Fruit fly (Drosophila melanogaster): ENCODE measurements around the gene kuz.

Gene kuz

dm6 chr2L:13666017-13666667 lies 116.2 kb downstream of the kuz start (continued):
- TF ChIP-seq z (GFP tag; IDR thresholded peaks at IDR 0.05) (peak; percentile 89), CG7556 (GFP tag; optimal IDR thresholded peaks at IDR 0.05) (no peak), sc (optimal IDR thresholded peaks at IDR 0.05) (no peak), sc (GFP tag; optimal IDR thresholded peaks at IDR 0.05) (peak; percentile 17), nerfin-1 (tag; optimal IDR thresholded peaks at IDR 0.05) (peak; percentile 41), CoRest (tag; optimal IDR thresholded peaks at IDR 0.05) (peak; percentile 45), jigr1 (GFP tag; IDR thresholded peaks at IDR 0.05) (no peak), gro (GFP tag; optimal IDR thresholded peaks at IDR 0.05) (no peak), dysf (GFP tag; IDR thresholded peaks at IDR 0.05) (peak; percentile 52; the same call in 2 of the 3 replicates), CHES-1-like (GFP tag; optimal IDR thresholded peaks at IDR 0.05) (no peak), pnt (GFP tag; optimal IDR thresholded peaks at IDR 0.05) (peak; percentile 42), Xbp1 (GFP tag; optimal IDR thresholded peaks at IDR 0.05) (peak; percentile 45), CG8765 (GFP tag; IDR thresholded peaks at IDR 0.05) (no peak), Asciz (GFP tag; optimal IDR thresholded peaks at IDR 0.05) (peak; percentile 34), tio (GFP tag; optimal IDR thresholded peaks at IDR 0.05) (peak; percentile 6), CG31365 (tag; optimal IDR thresholded peaks at IDR 0.05) (no peak), ro (GFP tag; IDR thresholded peaks at IDR 0.05) (no peak), Six4 (GFP tag; optimal IDR thresholded peaks at IDR 0.05) (peak; percentile 15), CG33557 (GFP tag; optimal IDR thresholded peaks at IDR 0.05) (no peak), BEAF-32 (GFP tag; optimal IDR thresholded peaks at IDR 0.05) (no peak), CkIIα-i1 (GFP tag; IDR thresholded peaks at IDR 0.05) (no peak), chif (GFP tag; optimal IDR thresholded peaks at IDR 0.05) (peak in 1 of 2 experiments; percentile 17), gsb-n (tag; optimal IDR thresholded peaks at IDR 0.05) (peak; percentile 44), CG14710 (tag; optimal IDR thresholded peaks at IDR 0.05) (peak; percentile 19), slp2 (GFP tag; optimal IDR thresholded peaks at IDR 0.05) (peak; percentile 43), tll (GFP tag; optimal IDR thresholded peaks at IDR 0.05) (peak in 1 of 2 experiments; percentile 80), CG12299 (tag; optimal IDR thresholded peaks at IDR 0.05) (no peak), dmrt11E (tag; optimal IDR thresholded peaks at IDR 0.05) (peak; percentile 59), aop (GFP tag; IDR thresholded peaks at IDR 0.05) (no peak), zfh1 (GFP tag; IDR thresholded peaks at IDR 0.05) (peak; percentile 12; the same call in 1 of the 3 replicates), lov (optimal IDR thresholded peaks at IDR 0.05) (no peak), lov (GFP tag; IDR thresholded peaks at IDR 0.05) (no peak), CG12071 (GFP tag; optimal IDR thresholded peaks at IDR 0.05) (no peak), dmrt99B (tag; optimal IDR thresholded peaks at IDR 0.05) (peak; percentile 46), Ets65A (GFP tag) (peak; percentile 84), ara (GFP tag; IDR thresholded peaks at IDR 0.05) (no peak), pzg (GFP tag; optimal IDR thresholded peaks at IDR 0.05) (no peak), peb (GFP tag; IDR thresholded peaks at IDR 0.05) (0 out of 2 replicates have a peak, but pooled peaks have one; percentile 13), slbo (GFP tag; IDR thresholded peaks at IDR 0.05) (peak; percentile 6; the same call in 1 of the 2 replicates), H2.0 (GFP tag; IDR thresholded peaks at IDR 0.05) (peak; percentile 49; the same call in 1 of the 2 replicates), ems (GFP tag; optimal IDR thresholded peaks at IDR 0.05) (no peak), insv (GFP tag; optimal IDR thresholded peaks at IDR 0.05) (no peak), E2f2 (GFP tag; IDR thresholded peaks at IDR 0.05) (peak; percentile 32; the same call in 1 of the 2 replicates), az2 (GFP tag; optimal IDR thresholded peaks at IDR 0.05) (peak; percentile 36), CG7839 (tag; optimal IDR thresholded peaks at IDR 0.05) (peak; percentile 44), jumu (GFP tag; optimal IDR thresholded peaks at IDR 0.05) (no peak), CG15601 (tag; optimal IDR thresholded peaks at IDR 0.05) (peak; percentile 50), CG6654 (GFP tag; optimal IDR thresholded peaks at IDR 0.05) (no peak), ATbp (GFP tag; optimal IDR thresholded peaks at IDR 0.05) (peak; percentile 5), CG10979 (tag; optimal IDR thresholded peaks at IDR 0.05) (peak; percentile 45)
